Worm (Caenorhabditis elegans): ENCODE measurements around the gene K08E4.2.

K08E4.2 gene

DNA sequence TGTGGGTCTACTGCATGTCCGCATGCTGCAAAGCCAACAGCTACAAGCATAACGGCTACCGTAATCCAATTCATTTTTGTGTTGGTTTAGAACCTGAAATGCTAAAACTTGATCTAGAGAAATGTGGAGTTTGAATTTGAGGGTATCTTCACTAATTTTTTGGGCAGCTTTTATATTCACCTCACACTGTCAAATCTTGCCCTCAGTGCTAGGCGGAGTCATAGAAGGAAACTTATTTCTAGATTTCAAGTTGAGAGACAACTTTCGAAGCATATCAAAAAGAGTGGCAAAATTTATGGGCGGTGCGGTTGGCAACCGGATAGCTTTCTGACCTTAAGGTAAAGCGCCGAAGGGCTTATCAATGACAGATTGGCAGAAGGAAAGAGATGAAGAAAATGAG is 40.9 kb downstream of the K08E4.2 start, which contains the start of gene lips-6:
Gene lips-6 (minus strand): TSS at position 101 of the 400 bp plus-strand sequence.
- TF ChIP-seq flt-1 (GFP tag; IDR thresholded peaks at IDR 0.05): no peak
- no peak for TF ChIP-seq aly-1 (tag; optimal IDR thresholded peaks at IDR 0.05)
- no peak for TF ChIP-seq hmg-4 (GFP tag; optimal IDR thresholded peaks at IDR 0.05)
- TF ChIP-seq tra-4 (tag; optimal IDR thresholded peaks at IDR 0.05): no peak
- no peak for TF ChIP-seq tbx-11 (GFP tag; IDR thresholded peaks at IDR 0.05)
- TF ChIP-seq ets-7 (tag; optimal IDR thresholded peaks at IDR 0.05): no peak
- TF ChIP-seq sea-1 (GFP tag; conservative IDR thresholded peaks at IDR 0.05): no peak
- TF ChIP-seq pes-1 (GFP tag; IDR thresholded peaks at IDR 0.05): no peak
- TF ChIP-seq ceh-13 (GFP tag; optimal IDR thresholded peaks at IDR 0.05): no peak
- no peak for TF ChIP-seq hmbx-1 (tag; optimal IDR thresholded peaks at IDR 0.05)
- TF ChIP-seq hnd-1 (tag; optimal IDR thresholded peaks at IDR 0.05): no peak

DNA sequence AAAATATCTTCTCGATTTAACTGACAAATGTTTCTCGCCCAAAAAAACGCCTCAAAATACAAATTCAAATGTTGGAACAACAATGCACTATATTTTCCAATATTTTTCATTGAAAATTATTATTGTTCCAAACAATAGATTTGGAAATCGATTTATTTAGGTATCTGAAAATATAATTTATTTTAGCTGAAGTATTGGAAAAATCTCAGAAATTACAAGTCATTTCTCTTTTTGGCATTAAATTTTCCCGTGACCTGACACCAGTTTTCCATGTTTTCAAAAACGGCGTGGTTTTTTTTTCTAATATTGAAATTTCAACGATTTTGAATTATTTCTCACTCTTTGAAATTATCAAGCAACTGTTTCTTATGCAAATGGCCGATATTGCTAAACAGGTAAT is 43.3 kb downstream of the K08E4.2 start, which contains the start of gene spe-17:
Gene spe-17 (plus strand): TSS at position 301 of the 400 bp plus-strand sequence.
- TF ChIP-seq aly-1 (tag; optimal IDR thresholded peaks at IDR 0.05) (no peak), flt-1 (GFP tag; IDR thresholded peaks at IDR 0.05) (no peak), ets-7 (tag; optimal IDR thresholded peaks at IDR 0.05) (no peak), B0310.2 (tag; optimal IDR thresholded peaks at IDR 0.05) (no peak), tbx-37 (GFP tag; conservative IDR thresholded peaks at IDR 0.05) (no peak), scrt-1 (GFP tag; IDR thresholded peaks at IDR 0.05) (no peak), tra-4 (tag; optimal IDR thresholded peaks at IDR 0.05) (no peak), tbx-11 (GFP tag; IDR thresholded peaks at IDR 0.05) (no peak), hnd-1 (tag; optimal IDR thresholded peaks at IDR 0.05) (no peak), ceh-36 (tag; optimal IDR thresholded peaks at IDR 0.05) (no peak)

DNA sequence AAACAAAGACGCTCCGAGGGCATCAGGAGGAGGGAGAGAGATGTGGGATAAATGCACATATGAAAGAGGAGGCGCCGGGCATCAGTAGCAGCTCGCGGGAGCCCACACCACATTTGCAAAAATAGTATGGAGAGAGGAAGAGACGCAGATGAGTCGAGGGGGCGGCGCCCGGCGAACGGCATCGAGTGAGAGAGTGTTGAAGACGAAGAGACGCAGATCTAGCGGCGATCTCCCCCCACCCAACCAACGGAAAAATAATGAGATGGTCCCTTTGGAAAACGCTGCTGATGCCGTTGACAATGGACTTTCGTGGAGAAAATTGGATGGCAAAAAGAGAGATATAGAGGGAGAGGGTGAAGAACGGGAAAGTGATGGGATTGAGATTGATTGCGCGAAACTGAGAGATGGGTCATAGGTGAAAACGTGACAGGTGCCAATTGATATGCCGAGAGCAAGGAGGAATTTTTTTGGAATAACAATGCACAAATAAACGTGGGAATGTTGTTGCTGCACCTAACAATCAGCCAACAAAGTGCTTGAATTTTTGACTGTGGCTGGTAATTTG is 43.9 kb downstream of the K08E4.2 start:
- no peak for TF ChIP-seq ama-1 (optimal IDR thresholded peaks at IDR 0.05)
- TF ChIP-seq tbx-11 (GFP tag; IDR thresholded peaks at IDR 0.05): no peak
- TF ChIP-seq hmg-4 (GFP tag; optimal IDR thresholded peaks at IDR 0.05): no peak
- TF ChIP-seq ets-7 (tag; optimal IDR thresholded peaks at IDR 0.05): no peak
- TF ChIP-seq hmbx-1 (tag; optimal IDR thresholded peaks at IDR 0.05): no peak
- TF ChIP-seq F13C5.2 (tag; optimal IDR thresholded peaks at IDR 0.05): no peak
- no peak for TF ChIP-seq tbx-37 (GFP tag; conservative IDR thresholded peaks at IDR 0.05)
- TF ChIP-seq flt-1 (GFP tag; IDR thresholded peaks at IDR 0.05): no peak
- no peak for TF ChIP-seq ceh-13 (GFP tag; optimal IDR thresholded peaks at IDR 0.05)
- TF ChIP-seq pes-1 (GFP tag; IDR thresholded peaks at IDR 0.05): no peak
- TF ChIP-seq B0310.2 (tag; optimal IDR thresholded peaks at IDR 0.05): no peak
- TF ChIP-seq sea-1 (GFP tag; conservative IDR thresholded peaks at IDR 0.05): no peak
- no peak for TF ChIP-seq tra-4 (tag; optimal IDR thresholded peaks at IDR 0.05)
- no peak for TF ChIP-seq ceh-36 (tag; optimal IDR thresholded peaks at IDR 0.05)

DNA sequence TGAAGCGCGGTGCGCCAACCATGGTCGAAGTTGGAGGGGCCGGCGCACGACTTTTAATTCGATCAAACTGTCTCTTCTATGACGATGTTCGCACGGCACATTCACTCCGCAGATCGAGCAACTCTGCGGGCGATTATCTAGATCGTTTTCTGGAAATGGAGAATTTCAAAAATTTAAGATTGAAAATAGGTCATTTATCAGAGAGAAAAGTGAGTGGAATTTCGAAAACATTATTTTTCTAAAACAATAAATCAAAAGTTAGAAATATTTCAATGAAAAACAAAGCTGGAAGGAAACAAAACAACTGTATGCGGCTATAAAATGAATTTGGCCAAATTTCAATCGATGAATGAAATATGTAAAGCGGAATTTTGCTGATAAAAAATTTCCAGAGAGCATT is 45.6 kb downstream of the K08E4.2 start, which contains the start of the genes ZK617.26 and unc-22:
Gene ZK617.26 (minus strand): TSS at position 101 of the 400 bp plus-strand sequence.
Gene unc-22 (minus strand): TSS at position 149 of the 400 bp plus-strand sequence.
- TF ChIP-seq flt-1 (GFP tag; IDR thresholded peaks at IDR 0.05): no peak
- no peak for TF ChIP-seq tbx-37 (GFP tag; conservative IDR thresholded peaks at IDR 0.05)
- TF ChIP-seq B0310.2 (tag; optimal IDR thresholded peaks at IDR 0.05): no peak

DNA sequence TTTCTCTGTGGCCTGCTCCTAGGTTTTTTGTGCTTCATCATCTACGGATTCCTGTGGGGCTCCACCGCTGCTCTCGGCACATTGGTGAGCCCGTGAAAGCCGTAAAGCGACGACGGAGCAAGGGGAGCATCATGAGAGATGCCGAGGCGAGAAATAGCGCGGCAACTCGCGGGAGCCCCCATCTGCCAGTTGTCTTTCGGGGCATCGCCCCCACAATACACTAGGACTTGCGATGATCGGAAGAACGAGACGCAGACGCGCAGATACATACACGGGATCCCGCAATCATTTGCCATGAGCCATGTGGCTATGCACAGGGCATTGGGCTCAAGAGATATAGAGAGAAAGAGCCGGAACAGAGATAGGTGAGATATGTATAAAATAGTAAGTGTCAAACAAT is 46.1 kb downstream of the K08E4.2 start:
- TF ChIP-seq ceh-36 (tag; optimal IDR thresholded peaks at IDR 0.05): no peak
- TF ChIP-seq scrt-1 (GFP tag; IDR thresholded peaks at IDR 0.05): 0 out of 2 replicates have a peak, but pooled peaks have one; percentile 6
- TF ChIP-seq B0310.2 (tag; optimal IDR thresholded peaks at IDR 0.05): no peak

DNA sequence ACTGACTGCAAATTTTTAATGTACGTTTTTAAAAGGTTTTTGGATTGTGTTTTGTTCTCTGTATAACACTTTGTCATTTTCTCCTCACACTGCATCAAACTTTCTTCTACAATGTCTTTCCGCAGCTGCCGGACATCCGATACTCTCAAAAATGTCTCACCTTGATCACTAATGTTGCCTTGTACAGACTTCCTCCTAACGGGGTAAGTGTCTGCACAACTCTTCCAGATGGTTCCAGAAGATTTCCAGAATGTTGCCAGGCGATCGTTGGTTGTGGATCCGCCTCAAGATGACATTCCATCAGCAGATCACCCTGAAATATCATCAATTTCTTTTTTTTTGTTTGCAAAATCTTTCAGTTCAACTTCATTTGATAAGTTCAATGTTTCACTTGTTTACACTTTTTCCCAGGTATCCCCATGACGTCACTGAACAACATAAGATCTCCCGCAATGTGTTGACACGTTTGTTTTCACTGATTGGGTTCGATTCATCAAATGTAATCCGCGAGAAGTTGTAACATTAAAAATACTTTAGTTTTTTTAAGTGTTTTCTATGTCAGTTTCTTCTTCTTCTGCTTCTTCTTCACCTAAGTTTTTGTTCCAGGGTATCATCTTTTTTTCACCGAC is 47.3 kb downstream of the K08E4.2 start:
- TF ChIP-seq ceh-36 (tag; optimal IDR thresholded peaks at IDR 0.05) (no peak), flt-1 (GFP tag; IDR thresholded peaks at IDR 0.05) (no peak), pes-1 (GFP tag; IDR thresholded peaks at IDR 0.05) (no peak), aly-1 (tag; optimal IDR thresholded peaks at IDR 0.05) (no peak), hmbx-1 (tag; optimal IDR thresholded peaks at IDR 0.05) (no peak), tbx-37 (GFP tag; conservative IDR thresholded peaks at IDR 0.05) (no peak)
